Fruit fly (Drosophila melanogaster) whole organism, embryonic: Measurements from ENCODE around the gene hook.

Experiments used
- Bgb ChIP-seq: fragments of 200-800 bp; sonication (Bioruptor generic); IDR thresholded peaks from 2 replicates; pipeline ENCODE4 v1.3.6; 2022; ENCODE audit warnings: missing biosample characterization, missing genetic modification characterization; ENCODE audit not compliant: partially characterized antibody
- C15 ChIP-seq: fragments of 200-800 bp; sonication (Bioruptor generic); IDR thresholded peaks from 3 replicates; pipeline ENCODE4 v1.3.6; 2022; ENCODE audit warnings: missing biosample characterization, missing genetic modification characterization
- CG10321 ChIP-seq: fragments of 200-800 bp; sonication (Bioruptor generic); IDR thresholded peaks from 2 replicates; pipeline ENCODE4 v1.3.6; 2022; ENCODE audit warnings: missing biosample characterization, missing genetic modification characterization
- CG10462 ChIP-seq: fragments of 200-800 bp; sonication (Bioruptor generic); optimal IDR thresholded peaks from 2 replicates; lab custom pipeline; 2016; ENCODE audit warnings: missing biosample characterization, missing genetic modification characterization
- CG11504 ChIP-seq: fragments of 200-800 bp; sonication (Bioruptor generic); optimal IDR thresholded peaks from 3 replicates; lab custom pipeline; 2019; ENCODE audit warnings: missing biosample characterization, mild to moderate bottlenecking, missing genetic modification characterization, moderate library complexity
- CG11695 ChIP-seq: fragments of 200-800 bp; sonication (Bioruptor generic); IDR thresholded peaks from 3 replicates; pipeline ENCODE4 v1.3.6; 2022; ENCODE audit warnings: missing biosample characterization, missing genetic modification characterization
- CG14014 ChIP-seq: fragments of 200-800 bp; sonication (Bioruptor generic); IDR thresholded peaks from 2 replicates; pipeline ENCODE4 v1.3.6; 2022; ENCODE audit warnings: missing biosample characterization, missing genetic modification characterization
- CG16813 ChIP-seq: fragments of 200-800 bp; sonication (Bioruptor generic); IDR thresholded peaks from 3 replicates; pipeline ENCODE4 v1.3.6; 2022; ENCODE audit warnings: missing biosample characterization, missing genetic modification characterization; ENCODE audit not compliant: partially characterized antibody
- CG17829 ChIP-seq: fragments of 200-800 bp; optimal IDR thresholded peaks from 2 replicates; lab custom pipeline; 2019; ENCODE audit warnings: missing biosample characterization, mild to moderate bottlenecking, missing genetic modification characterization, moderate library complexity
- CG18262 ChIP-seq: fragments of 200-800 bp; optimal IDR thresholded peaks from 3 replicates; lab custom pipeline; 2019; ENCODE audit warnings: missing biosample characterization, mild to moderate bottlenecking, missing genetic modification characterization, moderate library complexity
- CG2116 ChIP-seq: fragments of 200-800 bp; sonication (Bioruptor generic); optimal IDR thresholded peaks from 3 replicates; lab custom pipeline; 2018; ENCODE audit warnings: missing biosample characterization, mild to moderate bottlenecking, missing genetic modification characterization
- CG34224 ChIP-seq: fragments of 200-800 bp; sonication (Bioruptor generic); IDR thresholded peaks from 3 replicates; pipeline ENCODE4 v1.3.6; 2022; ENCODE audit warnings: missing biosample characterization, missing genetic modification characterization; ENCODE audit not compliant: partially characterized antibody
- CG3847 ChIP-seq: fragments of 200-800 bp; sonication (Bioruptor generic); IDR thresholded peaks from 2 replicates; pipeline ENCODE4 v1.3.6; 2022; ENCODE audit warnings: missing biosample characterization, missing genetic modification characterization
- CG5953 ChIP-seq: fragments of 200-800 bp; sonication (Bioruptor generic); IDR thresholded peaks from 2 replicates; pipeline ENCODE4 v1.3.6; 2022; ENCODE audit warnings: missing biosample characterization, missing genetic modification characterization
- CG9437 ChIP-seq: fragments of 200-800 bp; sonication (Bioruptor generic); optimal IDR thresholded peaks from 2 replicates; lab custom pipeline; 2018; ENCODE audit warnings: missing biosample characterization, mild to moderate bottlenecking, missing genetic modification characterization
- Chrac-16 ChIP-seq: fragments of 200-800 bp; sonication (Bioruptor generic); optimal IDR thresholded peaks from 3 replicates; lab custom pipeline; 2016; ENCODE audit warnings: missing biosample characterization, missing genetic modification characterization
- E2f2 ChIP-seq: fragments of 200-800 bp; sonication (Bioruptor generic); IDR thresholded peaks from 2 replicates; pipeline ENCODE4 v1.3.6; 2022; ENCODE audit warnings: missing biosample characterization, missing genetic modification characterization
- Elba2 ChIP-seq: fragments of 200-800 bp; sonication (Bioruptor generic); optimal IDR thresholded peaks from 3 replicates; lab custom pipeline; 2016; ENCODE audit warnings: missing biosample characterization, missing genetic modification characterization
- H2.0 ChIP-seq: fragments of 200-800 bp; sonication (Bioruptor generic); IDR thresholded peaks from 2 replicates; pipeline ENCODE4 v1.3.6; 2022; ENCODE audit warnings: missing biosample characterization, missing genetic modification characterization
- Med ChIP-seq: fragments of 200-800 bp; sonication (Bioruptor generic); peaks from one replicate; lab custom pipeline; 2016; ENCODE audit warnings: missing biosample characterization, missing genetic modification characterization, mild to moderate bottlenecking, inconsistent platforms, moderate library complexity
- Myb ChIP-seq: fragments of 200-800 bp; sonication (Bioruptor generic); optimal IDR thresholded peaks from 2 replicates; lab custom pipeline; 2016; ENCODE audit warnings: missing biosample characterization, missing genetic modification characterization
- NC2α ChIP-seq: fragments of 200-800 bp; sonication (Bioruptor generic); optimal IDR thresholded peaks from 2 replicates; lab custom pipeline; 2016; ENCODE audit warnings: missing biosample characterization, missing genetic modification characterization
- Scr ChIP-seq: fragments of 200-800 bp; sonication (Bioruptor generic); IDR thresholded peaks from 2 replicates; pipeline ENCODE4 v1.3.6; 2022; ENCODE audit warnings: missing biosample characterization, missing genetic modification characterization; ENCODE audit not compliant: partially characterized antibody
- Six4 ChIP-seq: fragments of 200-800 bp; sonication (Bioruptor generic); optimal IDR thresholded peaks from 2 replicates; lab custom pipeline; 2016; ENCODE audit warnings: missing biosample characterization, missing genetic modification characterization
- bcd ChIP-seq: fragments of 200-800 bp; sonication (Bioruptor generic); optimal IDR thresholded peaks from 2 replicates; lab custom pipeline; 2017; ENCODE audit warnings: missing biosample characterization, mild to moderate bottlenecking, missing genetic modification characterization
- chinmo ChIP-seq: fragments of 200-800 bp; sonication (Bioruptor generic); IDR thresholded peaks from 4 replicates; pipeline ENCODE4 v1.3.6; 2022; ENCODE audit warnings: missing biosample characterization, missing genetic modification characterization; ENCODE audit not compliant: partially characterized antibody
- dati ChIP-seq: fragments of 200-800 bp; sonication (Bioruptor generic); IDR thresholded peaks from 2 replicates; pipeline ENCODE4 v1.3.6; 2022; ENCODE audit warnings: missing biosample characterization, missing genetic modification characterization
- dm ChIP-seq: fragments of 200-800 bp; sonication (Bioruptor generic); optimal IDR thresholded peaks from 3 replicates; lab custom pipeline; 2016; ENCODE audit warnings: missing biosample characterization, missing genetic modification characterization
- grau ChIP-seq: fragments of 200-800 bp; optimal IDR thresholded peaks from 3 replicates; lab custom pipeline; 2019; ENCODE audit warnings: missing biosample characterization, mild to moderate bottlenecking, missing genetic modification characterization, moderate library complexity
- her ChIP-seq: fragments of 200-800 bp; sonication (Bioruptor generic); optimal IDR thresholded peaks from 2 replicates; lab custom pipeline; 2016; ENCODE audit warnings: missing biosample characterization, missing genetic modification characterization
- hth ChIP-seq: fragments of >200 bp; optimal IDR thresholded peaks from 2 replicates; lab custom pipeline; 2017; ENCODE audit warnings: inconsistent platforms
- insv ChIP-seq, 2 experiments: fragments of 200-800 bp; sonication (Bioruptor generic); optimal IDR thresholded peaks; 3 replicates each; lab custom pipeline; 2016 to 2018; ENCODE audit warnings: missing biosample characterization in 2 of 2, missing genetic modification characterization in 2 of 2
- inv ChIP-seq: fragments of 200-800 bp; sonication (Bioruptor generic); IDR thresholded peaks from 2 replicates; pipeline ENCODE4 v1.3.6; 2022; ENCODE audit warnings: missing biosample characterization, missing genetic modification characterization; ENCODE audit not compliant: partially characterized antibody
- jumu ChIP-seq: fragments of 200-800 bp; sonication (Bioruptor generic); optimal IDR thresholded peaks from 3 replicates; lab custom pipeline; 2016; ENCODE audit warnings: missing biosample characterization, missing genetic modification characterization
- kay ChIP-seq: fragments of 200-800 bp; sonication (Bioruptor generic); optimal IDR thresholded peaks from 2 replicates; lab custom pipeline; 2016; ENCODE audit warnings: missing biosample characterization, missing genetic modification characterization
- knrl ChIP-seq: fragments of 200-800 bp; sonication (Bioruptor generic); IDR thresholded peaks from 3 replicates; pipeline ENCODE4 v1.3.6; 2022; ENCODE audit warnings: missing biosample characterization, missing genetic modification characterization; ENCODE audit not compliant: partially characterized antibody
- mam ChIP-seq: fragments of 200-800 bp; sonication (Bioruptor generic); optimal IDR thresholded peaks from 3 replicates; lab custom pipeline; 2016; ENCODE audit warnings: missing biosample characterization, missing genetic modification characterization
- nerfin-1 ChIP-seq: fragments of 200-800 bp; sonication (Bioruptor generic); optimal IDR thresholded peaks from 3 replicates; lab custom pipeline; 2019; ENCODE audit warnings: missing biosample characterization, mild to moderate bottlenecking, missing genetic modification characterization, moderate library complexity
- nerfin-2 ChIP-seq: fragments of 200-800 bp; sonication (Bioruptor generic); IDR thresholded peaks from 2 replicates; pipeline ENCODE4 v1.3.6; 2022; ENCODE audit warnings: missing biosample characterization, missing genetic modification characterization; ENCODE audit not compliant: partially characterized antibody
- pan ChIP-seq, 4 experiments: fragments of >200 bp in 3 of 4; fragments of 200-800 bp in 1 of 4; sonication (Bioruptor generic) in 1 of 4; optimal IDR thresholded peaks in 3 of 4; IDR thresholded peaks in 1 of 4; 2 replicates each; pipeline versions ENCODE4 v1.3.6 to Lab custom; 2017 to 2022; ENCODE audit warnings: missing biosample characterization in 2 of 4, missing genetic modification characterization in 2 of 4, mixed read lengths in 1 of 4
- phol ChIP-seq: fragments of 200-800 bp; sonication (Bioruptor generic); optimal IDR thresholded peaks from 3 replicates; lab custom pipeline; 2018; ENCODE audit warnings: missing biosample characterization, mild to moderate bottlenecking, missing genetic modification characterization, moderate library complexity
- pum ChIP-seq: fragments of 200-800 bp; sonication (Bioruptor generic); optimal IDR thresholded peaks from 2 replicates; lab custom pipeline; 2016; ENCODE audit warnings: missing biosample characterization, missing genetic modification characterization
- pzg ChIP-seq: fragments of 200-800 bp; sonication (Bioruptor generic); optimal IDR thresholded peaks from 3 replicates; lab custom pipeline; 2018; ENCODE audit warnings: missing biosample characterization, mild to moderate bottlenecking, missing genetic modification characterization, moderate library complexity
- ranshi ChIP-seq: fragments of 200-800 bp; sonication (Bioruptor generic); IDR thresholded peaks from 2 replicates; pipeline ENCODE4 v1.3.6; 2022; ENCODE audit warnings: missing biosample characterization, missing genetic modification characterization
- stc ChIP-seq: fragments of 200-800 bp; sonication (Bioruptor generic); IDR thresholded peaks from 2 replicates; pipeline ENCODE4 v1.3.6; 2022; ENCODE audit warnings: missing biosample characterization, missing genetic modification characterization
- tna ChIP-seq: fragments of 200-800 bp; sonication (Bioruptor generic); IDR thresholded peaks from 2 replicates; pipeline ENCODE4 v1.3.6; 2022; ENCODE audit warnings: missing biosample characterization, missing genetic modification characterization; ENCODE audit not compliant: partially characterized antibody
- trh ChIP-seq: fragments of 200-800 bp; sonication (Bioruptor generic); optimal IDR thresholded peaks from 2 replicates; lab custom pipeline; 2016; ENCODE audit warnings: missing biosample characterization, missing genetic modification characterization
- wor ChIP-seq: fragments of 200-800 bp; sonication (Bioruptor generic); IDR thresholded peaks from 2 replicates; pipeline ENCODE4 v1.3.6; 2022; ENCODE audit warnings: missing biosample characterization, missing genetic modification characterization

hook gene

DNA sequence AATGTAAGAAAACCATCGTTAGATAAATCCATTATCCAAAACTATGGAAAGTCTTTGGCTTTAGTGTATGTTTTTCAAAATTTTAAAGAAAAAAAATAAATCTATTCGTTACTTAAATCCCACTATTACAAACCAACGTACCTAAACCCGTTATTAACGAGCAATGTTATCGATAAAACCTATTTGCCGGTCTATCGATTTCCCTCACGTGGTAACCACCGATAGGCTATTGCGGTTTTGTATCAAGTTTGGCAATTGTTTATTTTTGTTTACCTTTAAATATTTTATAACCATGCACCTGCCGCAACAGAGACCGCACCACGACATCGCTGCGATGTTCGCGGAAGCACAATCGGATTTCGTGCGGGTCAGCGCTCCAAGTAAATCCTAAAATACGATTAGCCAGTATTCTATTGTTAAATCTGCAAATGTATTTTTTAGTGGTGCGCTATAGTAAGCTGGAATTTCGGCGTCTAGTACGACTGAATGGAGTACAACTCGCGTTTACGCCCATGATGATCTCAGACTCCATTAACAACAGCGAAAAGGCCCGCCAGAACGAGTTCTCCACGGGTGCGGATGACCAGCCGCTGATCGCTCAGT is 29.9 kb upstream of the hook start, which contains the start of gene Dus4 (continued):
- peak; percentile 87 for TF ChIP-seq Bgb (GFP tag; lab: Robert Waterston, UW)
- peak; percentile 79 for TF ChIP-seq Myb
- peak; percentile 44 for TF ChIP-seq dm
- TF ChIP-seq tna = peak; percentile 97
- TF ChIP-seq chinmo (GFP tag; lab: Robert Waterston, UW) = peak; percentile 97
- peak; percentile 9 for TF ChIP-seq Med (GFP tag; lab: Kevin White, UChicago)
- TF ChIP-seq knrl (GFP tag; lab: Robert Waterston, UW) = peak; percentile 56; the same call in 2 of the 3 replicates
- TF ChIP-seq nerfin-2 (GFP tag; lab: Robert Waterston, UW) = peak; percentile 97
- TF ChIP-seq CG34224 (GFP tag; lab: Robert Waterston, UW) = peak; percentile 95
- TF ChIP-seq E2f2 = peak; percentile 57
- TF ChIP-seq Scr (GFP tag; lab: Robert Waterston, UW) = peak; percentile 80
- peak; percentile 73 for TF ChIP-seq CG16813 (GFP tag; lab: Robert Waterston, UW)
- TF ChIP-seq pzg = peak; percentile 28

DNA sequence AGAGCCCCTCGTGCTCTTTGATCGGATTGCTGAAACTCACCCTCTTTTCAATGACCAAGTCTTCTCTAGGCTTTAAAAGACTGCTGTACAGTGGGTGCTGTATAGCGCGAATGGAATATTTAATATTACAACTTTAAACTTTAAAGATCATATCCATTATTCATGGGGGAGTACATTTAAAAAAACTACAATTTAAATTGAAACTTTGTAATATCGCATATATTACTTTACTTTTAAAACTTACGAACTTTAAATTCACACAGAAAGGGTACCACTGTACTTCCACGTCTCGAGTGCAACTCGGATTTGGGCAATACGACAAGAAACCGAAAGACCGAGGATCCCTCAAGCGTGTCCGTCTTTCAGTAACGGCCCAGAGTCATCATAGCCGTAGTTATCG is 25.6 kb upstream of the hook start, which contains the start of gene Phlpp:
Gene Phlpp, plus strand, starts transcription at position 214 of the 400 bp plus-strand sequence.
- TF ChIP-seq mam (GFP tag; lab: Kevin White, UChicago) = peak; percentile 20
- TF ChIP-seq CG3847 = 0 out of 2 replicates have a peak, but pooled peaks have one; percentile 26
- peak; percentile 54; the same call in 1 of the 2 replicates for TF ChIP-seq H2.0
- TF ChIP-seq pan (optimal IDR thresholded peaks at IDR 0.05; lab: Kevin White, UChicago) = no peak
- TF ChIP-seq pan (GFP tag; optimal IDR thresholded peaks at IDR 0.05 in 1 of 2, IDR thresholded peaks at IDR 0.05 in 1 of 2) = peak in 1 of 2 experiments; percentile 58
- TF ChIP-seq ranshi (GFP tag; lab: Robert Waterston, UW) = peak; percentile 66
- peak; percentile 77 for TF ChIP-seq CG11504 (tag; lab: Kevin White, UChicago)
- TF ChIP-seq CG14014 (GFP tag; lab: Robert Waterston, UW) = peak; percentile 56; the same call in 1 of the 2 replicates
- peak; percentile 33 for TF ChIP-seq pum (GFP tag; lab: Kevin White, UChicago)
- TF ChIP-seq wor (GFP tag; lab: Robert Waterston, UW) = 0 out of 2 replicates have a peak, but pooled peaks have one; percentile 38
- peak; percentile 61; the same call in 2 of the 3 replicates for TF ChIP-seq CG11695 (GFP tag; lab: Robert Waterston, UW)
- TF ChIP-seq CG2116 (GFP tag; lab: Kevin White, UChicago) = peak; percentile 10
- 0 out of 2 replicates have a peak, but pooled peaks have one; percentile 27 for TF ChIP-seq dati
- TF ChIP-seq stc (GFP tag; lab: Robert Waterston, UW) = 0 out of 2 replicates have a peak, but pooled peaks have one; percentile 39
- peak; percentile 67 for TF ChIP-seq CG17829 (tag; lab: Kevin White, UChicago)
- TF ChIP-seq Chrac-16 (GFP tag; lab: Kevin White, UChicago) = no peak
- 0 out of 2 replicates have a peak, but pooled peaks have one; percentile 47 for TF ChIP-seq CG5953 (GFP tag; lab: Robert Waterston, UW)
- peak; percentile 80 for TF ChIP-seq grau
- TF ChIP-seq CG10462 = peak; percentile 7
- TF ChIP-seq C15 (GFP tag; lab: Robert Waterston, UW) = 0 out of 3 replicates have a peak, but pooled peaks have one; percentile 44
- peak; percentile 83 for TF ChIP-seq CG18262 (tag; lab: Kevin White, UChicago)
- no peak for TF ChIP-seq hth (lab: Kevin White, UChicago)
- TF ChIP-seq kay (GFP tag; lab: Kevin White, UChicago) = peak; percentile 29
- peak; percentile 2 for TF ChIP-seq CG9437 (GFP tag; lab: Kevin White, UChicago)
- TF ChIP-seq inv (GFP tag; lab: Robert Waterston, UW) = no peak
- TF ChIP-seq jumu (GFP tag; lab: Kevin White, UChicago) = peak; percentile 39
- peak; percentile 18 for TF ChIP-seq Elba2
- no peak for TF ChIP-seq her (GFP tag; lab: Kevin White, UChicago)
- TF ChIP-seq trh (GFP tag; lab: Kevin White, UChicago) = no peak
- TF ChIP-seq phol (tag; lab: Kevin White, UChicago) = peak; percentile 74
- TF ChIP-seq NC2α (GFP tag; lab: Kevin White, UChicago) = peak; percentile 24
- TF ChIP-seq CG10321 (GFP tag; lab: Robert Waterston, UW) = 0 out of 2 replicates have a peak, but pooled peaks have one; percentile 11
- no peak for TF ChIP-seq insv (GFP tag; optimal IDR thresholded peaks at IDR 0.05; lab: Kevin White, UChicago)
- TF ChIP-seq nerfin-1 (tag; lab: Kevin White, UChicago) = peak; percentile 29
- peak; percentile 42 for TF ChIP-seq bcd (GFP tag; lab: Kevin White, UChicago)
- TF ChIP-seq Six4 = peak; percentile 8
